Worm (Caenorhabditis elegans) whole organism, dauer: Measurements from ENCODE around the gene F10E9.4.

Experiments
- unc-62 ChIP-seq: sonication (generic microtip); optimal IDR thresholded peaks from 2 replicates; lab custom pipeline; 2017; ENCODE audit warnings: missing biosample characterization, missing genetic modification reagents, missing genetic modification characterization

The F10E9.4 gene

ce11 chrIII:8291268-8292032 lies 16.9 kb upstream of the F10E9.4 start:
- TF ChIP-seq unc-62 (GFP tag; lab: Kevin White, UChicago), result no peak

ce11 chrIII:8293260-8293659 lies 15.1 kb upstream of the F10E9.4 start:
- TF ChIP-seq unc-62 (GFP tag; lab: Kevin White, UChicago), result no peak

- TF ChIP-seq unc-62 (GFP tag; lab: Kevin White, UChicago), result no peak
Observed at ce11 chrIII:8298216-8298920, 10.0 kb upstream of the F10E9.4 start.

- no peak for TF ChIP-seq unc-62 (GFP tag; lab: Kevin White, UChicago)
Observed at ce11 chrIII:8299078-8299587, 9.2 kb upstream of the F10E9.4 start.

ce11 chrIII:8299734-8300133 lies 8.6 kb upstream of the F10E9.4 start:
- no peak for TF ChIP-seq unc-62 (GFP tag; lab: Kevin White, UChicago)

ce11 chrIII:8300860-8301396 lies 7.4 kb upstream of the F10E9.4 start:
- TF ChIP-seq unc-62 (GFP tag; lab: Kevin White, UChicago), result no peak

ce11 chrIII:8303440-8303839 lies 4.9 kb upstream of the F10E9.4 start:
- no peak for TF ChIP-seq unc-62 (GFP tag; lab: Kevin White, UChicago)

ce11 chrIII:8305304-8305703 lies 3.0 kb upstream of the F10E9.4 start:
- TF ChIP-seq unc-62 (GFP tag; lab: Kevin White, UChicago), result no peak

ce11 chrIII:8305816-8306215 lies 2.5 kb upstream of the F10E9.4 start:
- no peak for TF ChIP-seq unc-62 (GFP tag; lab: Kevin White, UChicago)

- no peak for TF ChIP-seq unc-62 (GFP tag; lab: Kevin White, UChicago)
Observed at ce11 chrIII:8307356-8307755, 982 bp upstream of the F10E9.4 start, which contains the start of the genes F10E9.7 and F10E9.5. Gene F10E9.7 (minus strand): TSS chrIII:8307441. Gene F10E9.5 (plus strand): TSS chrIII:8307592.

ce11 chrIII:8310239-8311057 lies 2.1 kb downstream of the F10E9.4 start, which contains the start of gene F10E9.3:
Gene F10E9.3 (plus strand): TSS chrIII:8311007.
- TF ChIP-seq unc-62 (GFP tag; lab: Kevin White, UChicago), result no peak

ce11 chrIII:8312393-8312792 lies 4.1 kb downstream of the F10E9.4 start, which contains the start of gene F10E9.2:
Gene F10E9.2 (plus strand): TSS chrIII:8312693.
- no peak for TF ChIP-seq unc-62 (GFP tag; lab: Kevin White, UChicago)

ce11 chrIII:8318488-8318887 lies 10.2 kb downstream of the F10E9.4 start, which contains the start of gene sas-4:
Gene sas-4 (minus strand): TSS chrIII:8318588.
- no peak for TF ChIP-seq unc-62 (GFP tag; lab: Kevin White, UChicago)

ce11 chrIII:8319100-8319499 lies 10.8 kb downstream of the F10E9.4 start, which contains the start of gene F10E9.11:
Gene F10E9.11 (minus strand): TSS chrIII:8319260.
- no peak for TF ChIP-seq unc-62 (GFP tag; lab: Kevin White, UChicago)

ce11 chrIII:8320183-8320582 lies 11.8 kb downstream of the F10E9.4 start, which contains the start of gene F10E9.10:
Gene F10E9.10 (minus strand): TSS chrIII:8320283.
- no peak for TF ChIP-seq unc-62 (GFP tag; lab: Kevin White, UChicago)
